Fruit fly (Drosophila melanogaster): ENCODE results near the gene wam.

Gene wam

DNA sequence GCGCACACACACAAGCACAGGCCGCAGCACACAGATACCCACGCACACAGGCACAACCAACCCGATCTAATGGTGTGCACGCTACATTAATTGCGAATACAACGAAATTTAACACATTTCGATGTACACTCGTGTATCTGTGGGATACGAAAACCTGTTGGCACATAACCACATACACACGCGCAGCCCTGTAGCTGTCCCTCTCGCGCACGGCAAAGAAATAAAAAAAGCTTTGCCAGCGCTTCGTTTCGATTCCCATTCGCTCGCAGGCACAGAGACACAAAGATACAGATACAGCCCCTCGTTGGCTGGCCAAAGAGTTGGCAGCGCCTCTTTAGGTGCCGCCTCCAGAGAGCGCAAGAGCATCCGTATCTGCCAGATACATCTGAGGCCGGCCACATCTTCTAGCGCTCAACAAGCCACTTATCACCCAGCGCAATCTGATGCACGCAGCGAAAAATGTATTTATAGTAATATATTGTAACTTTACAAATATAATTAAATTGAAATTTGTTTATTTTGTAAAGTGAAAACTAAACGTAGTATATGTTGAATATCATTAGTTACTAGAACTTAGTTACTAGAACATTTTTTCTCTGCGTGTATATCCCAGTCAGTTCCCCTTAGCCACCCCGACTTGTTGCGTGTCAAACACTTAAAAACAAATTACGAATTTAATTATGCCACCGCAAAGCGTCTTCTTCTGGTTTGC, 5.4 kb upstream of the wam start (continued):
- no peak for TF ChIP-seq Hr38 (GFP tag; optimal IDR thresholded peaks at IDR 0.05)
- peak; percentile 37 for TF ChIP-seq fkh (GFP tag; optimal IDR thresholded peaks at IDR 0.05)
- TF ChIP-seq CG9139 (GFP tag; optimal IDR thresholded peaks at IDR 0.05), result peak; percentile 27
- TF ChIP-seq fd59A (GFP tag; optimal IDR thresholded peaks at IDR 0.05), result peak; percentile 38
- TF ChIP-seq cyc (GFP tag; optimal IDR thresholded peaks at IDR 0.05), result no peak
- peak; percentile 35 for TF ChIP-seq CG8632 (GFP tag; optimal IDR thresholded peaks at IDR 0.05)
- TF ChIP-seq CG11902 (GFP tag; optimal IDR thresholded peaks at IDR 0.05), result no peak
- TF ChIP-seq CG10669 (GFP tag; optimal IDR thresholded peaks at IDR 0.05), result no peak
- no peak for TF ChIP-seq svp (GFP tag)
- TF ChIP-seq CG1621 (tag; optimal IDR thresholded peaks at IDR 0.05), result peak; percentile 58
- peak; percentile 65 for TF ChIP-seq CG15336 (GFP tag; IDR thresholded peaks at IDR 0.05)
- peak; percentile 44 for TF ChIP-seq CG3919 (GFP tag; optimal IDR thresholded peaks at IDR 0.05)
- TF ChIP-seq Lpt (GFP tag; optimal IDR thresholded peaks at IDR 0.05), result peak; percentile 22
- peak; percentile 47 for TF ChIP-seq CG3032 (tag; optimal IDR thresholded peaks at IDR 0.05)
- no peak for TF ChIP-seq CG7368 (GFP tag; optimal IDR thresholded peaks at IDR 0.05)
- TF ChIP-seq CG34406 (GFP tag; optimal IDR thresholded peaks at IDR 0.05), result peak; percentile 39
- TF ChIP-seq Met (GFP tag; optimal IDR thresholded peaks at IDR 0.05), result no peak

DNA sequence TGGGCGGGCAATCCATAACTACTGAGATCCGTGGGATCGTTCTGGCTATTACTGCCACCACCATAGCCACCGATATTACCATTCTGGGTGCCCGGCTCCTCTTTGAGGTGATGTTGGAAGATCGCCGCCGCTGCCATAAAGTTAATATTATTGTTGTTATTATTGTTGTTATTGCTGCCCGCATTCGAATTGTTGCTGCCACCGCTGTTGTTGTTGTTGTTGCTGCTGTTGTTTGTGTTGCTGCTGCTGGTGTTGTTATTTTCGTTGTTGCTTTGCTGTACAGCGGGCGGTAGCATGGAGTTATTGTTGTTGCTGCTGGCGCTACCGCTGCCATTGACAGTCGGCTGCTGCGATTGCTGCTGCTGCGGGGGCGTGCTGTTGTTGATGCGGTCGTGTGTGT, 4.4 kb upstream of the wam start:
- no peak for TF ChIP-seq cyc (GFP tag; optimal IDR thresholded peaks at IDR 0.05)
- no peak for TF ChIP-seq spab (GFP tag; optimal IDR thresholded peaks at IDR 0.05)
- no peak for TF ChIP-seq CG10631 (GFP tag; optimal IDR thresholded peaks at IDR 0.05)
- no peak for TF ChIP-seq Eip93F (GFP tag; optimal IDR thresholded peaks at IDR 0.05)
- TF ChIP-seq Hr39 (GFP tag; optimal IDR thresholded peaks at IDR 0.05), result no peak
- TF ChIP-seq CG3919 (GFP tag; optimal IDR thresholded peaks at IDR 0.05), result no peak
- no peak for TF ChIP-seq topi (GFP tag; optimal IDR thresholded peaks at IDR 0.05)
- TF ChIP-seq net (GFP tag; optimal IDR thresholded peaks at IDR 0.05), result no peak
- TF ChIP-seq CG1621 (tag; optimal IDR thresholded peaks at IDR 0.05), result no peak
- TF ChIP-seq CG9139 (GFP tag; optimal IDR thresholded peaks at IDR 0.05), result no peak
- TF ChIP-seq Eip78C (GFP tag), result no peak
- no peak for TF ChIP-seq CG8632 (GFP tag; optimal IDR thresholded peaks at IDR 0.05)
- TF ChIP-seq ss (GFP tag; optimal IDR thresholded peaks at IDR 0.05), result no peak
- no peak for TF ChIP-seq Eip75B (GFP tag; optimal IDR thresholded peaks at IDR 0.05)
- TF ChIP-seq salr (GFP tag; optimal IDR thresholded peaks at IDR 0.05), result no peak

- no peak for TF ChIP-seq CG31627 (GFP tag; optimal IDR thresholded peaks at IDR 0.05)
- TF ChIP-seq net (GFP tag; optimal IDR thresholded peaks at IDR 0.05), result no peak
- TF ChIP-seq topi (GFP tag; optimal IDR thresholded peaks at IDR 0.05), result no peak
- no peak for TF ChIP-seq CG3919 (GFP tag; optimal IDR thresholded peaks at IDR 0.05)
- no peak for TF ChIP-seq Eip75B (GFP tag; optimal IDR thresholded peaks at IDR 0.05)
Measured at dm6 chr3R:23290089-23290488, 2.2 kb upstream of the wam start, which contains the start of gene bb8. Gene bb8, minus strand, starts transcription at chr3R:23290189.

DNA sequence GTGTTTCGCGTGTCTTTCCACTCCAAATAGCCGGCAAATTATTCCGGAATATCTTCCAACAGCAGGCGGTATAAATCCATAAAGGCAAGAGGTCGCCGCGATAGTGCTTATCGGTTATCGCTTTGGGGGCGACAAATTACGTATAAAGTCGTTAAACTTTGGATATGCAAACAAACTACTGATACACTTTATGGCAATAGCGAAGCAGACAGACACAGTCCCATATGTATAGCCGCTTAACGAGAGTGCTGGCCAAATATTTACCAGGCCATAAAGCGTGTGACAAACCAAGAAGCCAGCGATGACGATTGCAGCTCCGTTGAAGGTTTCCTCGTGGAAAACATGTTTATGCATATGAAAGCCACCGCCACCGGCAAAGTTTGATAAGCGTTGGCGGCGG, 3.6 kb downstream of the wam start:
- peak; percentile 91 for TF ChIP-seq fkh (GFP tag; optimal IDR thresholded peaks at IDR 0.05)
- TF ChIP-seq CG15336 (GFP tag; IDR thresholded peaks at IDR 0.05), result no peak
- TF ChIP-seq dsx (GFP tag; optimal IDR thresholded peaks at IDR 0.05; ENCODE audit: poor library complexity, severe bottlenecking), result no peak
- no peak for TF ChIP-seq Ets96B (tag; optimal IDR thresholded peaks at IDR 0.05)
- TF ChIP-seq Met (GFP tag; optimal IDR thresholded peaks at IDR 0.05), result no peak
- no peak for TF ChIP-seq CG11294 (GFP tag; IDR thresholded peaks at IDR 0.05)

DNA sequence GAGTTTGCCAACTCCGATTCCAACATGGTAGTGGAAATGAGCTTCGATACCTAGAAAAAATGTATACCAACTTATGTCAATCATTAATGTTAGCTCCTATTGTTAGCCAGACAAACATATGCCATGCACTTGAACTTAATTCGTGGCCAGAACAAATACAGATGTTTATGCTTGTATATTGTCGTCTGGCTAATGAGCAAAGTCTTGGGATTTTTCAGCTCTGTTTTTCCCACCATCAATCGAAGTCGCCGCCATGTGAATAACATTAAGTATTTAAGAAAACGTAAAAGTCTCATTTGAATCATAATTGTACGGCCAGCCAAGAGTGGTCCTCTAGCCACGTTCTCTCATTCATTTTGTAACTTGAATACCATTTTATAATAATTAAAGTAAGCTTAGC, 4.1 kb downstream of the wam start, which contains the start of gene CG6763:
CG6763 (plus strand) TSS at position 301 of the 400 bp plus-strand sequence.
- TF ChIP-seq fkh (GFP tag; optimal IDR thresholded peaks at IDR 0.05), result peak; percentile 4
- TF ChIP-seq Sox102F (GFP tag; optimal IDR thresholded peaks at IDR 0.05), result no peak

Data from whole organism, prepupa.